Fruit fly (Drosophila melanogaster) whole organism, embryonic: ENCODE measurements around the gene CG42784.
A peak's percentile ranks its signal among the peaks of the same experiment; 100 is the strongest.

Experiments used
- B-H1 ChIP-seq: fragments of 200-800 bp; sonication (Bioruptor generic); IDR thresholded peaks from 3 replicates; pipeline ENCODE4 v1.3.6; 2022; ENCODE audit warnings: missing biosample characterization, missing genetic modification characterization
- CG10321 ChIP-seq: fragments of 200-800 bp; sonication (Bioruptor generic); IDR thresholded peaks from 2 replicates; pipeline ENCODE4 v1.3.6; 2022; ENCODE audit warnings: missing biosample characterization, missing genetic modification characterization
- CG10959 ChIP-seq: fragments of 200-800 bp; sonication (Bioruptor generic); IDR thresholded peaks from 2 replicates; pipeline ENCODE4 v1.3.6; 2022; ENCODE audit warnings: missing biosample characterization, missing genetic modification characterization
- CG10979 ChIP-seq: fragments of 200-800 bp; sonication (Bioruptor generic); optimal IDR thresholded peaks from 2 replicates; lab custom pipeline; 2018; ENCODE audit warnings: missing biosample characterization, mild to moderate bottlenecking, missing genetic modification characterization, moderate library complexity
- CG12942 ChIP-seq: fragments of 200-800 bp; sonication (Bioruptor generic); optimal IDR thresholded peaks from 3 replicates; lab custom pipeline; 2016; ENCODE audit warnings: missing biosample characterization, missing genetic modification characterization
- CG14965 ChIP-seq: fragments of 200-800 bp; sonication (Bioruptor generic); optimal IDR thresholded peaks from 2 replicates; lab custom pipeline; 2016; ENCODE audit warnings: missing biosample characterization, missing genetic modification characterization, borderline replicate concordance
- CG15269 ChIP-seq: fragments of 200-800 bp; sonication (Bioruptor generic); optimal IDR thresholded peaks from 2 replicates; lab custom pipeline; 2018; ENCODE audit warnings: missing biosample characterization, mild to moderate bottlenecking, missing genetic modification characterization, moderate library complexity
- CG17328 ChIP-seq: fragments of 200-800 bp; sonication (Bioruptor generic); IDR thresholded peaks from 2 replicates; pipeline ENCODE4 v1.3.6; 2022; ENCODE audit warnings: missing biosample characterization, missing genetic modification characterization
- CG17359 ChIP-seq: fragments of 200-800 bp; sonication (Bioruptor generic); optimal IDR thresholded peaks from 3 replicates; lab custom pipeline; 2018; ENCODE audit warnings: missing biosample characterization, mild to moderate bottlenecking, missing genetic modification characterization, moderate library complexity
- CG1792 ChIP-seq: fragments of 200-800 bp; sonication (Bioruptor generic); optimal IDR thresholded peaks from 2 replicates; lab custom pipeline; 2016; ENCODE audit warnings: missing biosample characterization, missing genetic modification characterization
- CG2199 ChIP-seq: fragments of 200-800 bp; sonication (Bioruptor generic); IDR thresholded peaks from 3 replicates; pipeline ENCODE4 v1.3.6; 2022; ENCODE audit warnings: missing biosample characterization, missing genetic modification characterization
- CG30403 ChIP-seq: fragments of 200-800 bp; sonication (Bioruptor generic); optimal IDR thresholded peaks from 3 replicates; lab custom pipeline; 2016; ENCODE audit warnings: missing biosample characterization, missing genetic modification characterization
- CG32772 ChIP-seq: fragments of 200-800 bp; sonication (Bioruptor generic); IDR thresholded peaks from 2 replicates; pipeline ENCODE4 v1.3.6; 2022; ENCODE audit warnings: missing biosample characterization, missing genetic modification characterization
- CG34422 ChIP-seq: fragments of 200-800 bp; sonication (Bioruptor generic); IDR thresholded peaks from 3 replicates; pipeline ENCODE4 v1.3.6; 2022; ENCODE audit warnings: missing biosample characterization, missing genetic modification characterization
- CG4328 ChIP-seq: fragments of 200-800 bp; sonication (Bioruptor generic); optimal IDR thresholded peaks from 3 replicates; lab custom pipeline; 2017; ENCODE audit warnings: missing biosample characterization, missing genetic modification reagents, missing genetic modification characterization
- CG6654 ChIP-seq: fragments of 200-800 bp; sonication (Bioruptor generic); optimal IDR thresholded peaks from 2 replicates; lab custom pipeline; 2017; ENCODE audit warnings: missing biosample characterization, mild to moderate bottlenecking, missing genetic modification characterization
- CG6683 ChIP-seq: fragments of 200-800 bp; sonication (Bioruptor generic); optimal IDR thresholded peaks from 2 replicates; lab custom pipeline; 2017; ENCODE audit warnings: missing biosample characterization, mild to moderate bottlenecking, missing genetic modification characterization, missing genetic modification reagents
- CG7745 ChIP-seq: fragments of 200-800 bp; sonication (Bioruptor generic); optimal IDR thresholded peaks from 2 replicates; lab custom pipeline; 2018; ENCODE audit warnings: missing biosample characterization, mild to moderate bottlenecking, missing genetic modification characterization, moderate library complexity
- CG8281 ChIP-seq: fragments of 200-800 bp; sonication (Bioruptor generic); optimal IDR thresholded peaks from 2 replicates; lab custom pipeline; 2018; ENCODE audit warnings: missing biosample characterization, mild to moderate bottlenecking, missing genetic modification characterization, moderate library complexity
- CG8388 ChIP-seq: fragments of 200-800 bp; sonication (Bioruptor generic); optimal IDR thresholded peaks from 2 replicates; lab custom pipeline; 2019; ENCODE audit warnings: missing biosample characterization, mild to moderate bottlenecking, missing genetic modification characterization, moderate library complexity
- E2f1 ChIP-seq: fragments of 200-800 bp; sonication (Bioruptor generic); IDR thresholded peaks from 2 replicates; pipeline ENCODE4 v1.3.6; 2022; ENCODE audit warnings: missing biosample characterization, missing genetic modification characterization
- ERR ChIP-seq: fragments of 200-800 bp; sonication (Bioruptor generic); optimal IDR thresholded peaks from 2 replicates; lab custom pipeline; 2016; ENCODE audit warnings: missing biosample characterization, missing genetic modification characterization
- H15 ChIP-seq: fragments of 200-800 bp; sonication (Bioruptor generic); IDR thresholded peaks from 3 replicates; pipeline ENCODE4 v1.3.6; 2022; ENCODE audit warnings: missing biosample characterization, missing genetic modification characterization
- Hmr ChIP-seq: fragments of 200-800 bp; sonication (Bioruptor generic); optimal IDR thresholded peaks from 3 replicates; lab custom pipeline; 2017; ENCODE audit warnings: mild to moderate bottlenecking, missing biosample characterization, missing genetic modification reagents, missing genetic modification characterization
- Jarid2 ChIP-seq: fragments of 200-800 bp; sonication (Bioruptor generic); optimal IDR thresholded peaks from 3 replicates; lab custom pipeline; 2017; ENCODE audit warnings: mild to moderate bottlenecking, missing biosample characterization, missing genetic modification reagents, missing genetic modification characterization
- Lpt ChIP-seq: fragments of >200 bp; optimal IDR thresholded peaks from 2 replicates; lab custom pipeline; 2018; ENCODE audit warnings: missing biosample characterization, missing genetic modification characterization
- Med ChIP-seq: fragments of 200-800 bp; sonication (Bioruptor generic); peaks from one replicate; lab custom pipeline; 2016; ENCODE audit warnings: missing biosample characterization, missing genetic modification characterization, mild to moderate bottlenecking, inconsistent platforms, moderate library complexity
- Pdp1 ChIP-seq, 2 experiments: fragments of 200-800 bp; sonication (Bioruptor generic); optimal IDR thresholded peaks; 3 replicates each; lab custom pipeline; 2016; ENCODE audit warnings: missing biosample characterization in 2 of 2, missing genetic modification characterization in 2 of 2, mild to moderate bottlenecking in 1 of 2, moderate library complexity in 1 of 2
- Ssrp ChIP-seq: fragments of 200-800 bp; sonication (Bioruptor generic); optimal IDR thresholded peaks from 2 replicates; lab custom pipeline; 2018; ENCODE audit warnings: missing biosample characterization, mild to moderate bottlenecking, missing genetic modification characterization, moderate library complexity
- Trl ChIP-seq, 3 experiments: fragments of >200 bp in 2 of 3; fragments of 200-800 bp in 1 of 3; sonication (Bioruptor generic) in 1 of 3; optimal IDR thresholded peaks; 2 replicates in 1 of 3; 3 replicates in 2 of 3; lab custom pipeline; 2016 to 2017; ENCODE audit warnings: missing biosample characterization in 1 of 3, missing genetic modification characterization in 1 of 3
- Vsx1 ChIP-seq: fragments of 200-800 bp; sonication (Bioruptor generic); optimal IDR thresholded peaks from 2 replicates; lab custom pipeline; 2017; ENCODE audit warnings: missing biosample characterization, mild to moderate bottlenecking, missing genetic modification characterization, missing genetic modification reagents
- aop ChIP-seq: fragments of 200-800 bp; sonication (Bioruptor generic); IDR thresholded peaks from 2 replicates; pipeline ENCODE4 v1.3.6; 2022; ENCODE audit warnings: missing biosample characterization, missing genetic modification characterization
- btn ChIP-seq: fragments of 200-800 bp; sonication (Bioruptor generic); optimal IDR thresholded peaks from 2 replicates; lab custom pipeline; 2016; ENCODE audit warnings: missing biosample characterization, missing genetic modification characterization
- chm ChIP-seq: fragments of 200-800 bp; sonication (Bioruptor generic); IDR thresholded peaks from 2 replicates; pipeline ENCODE4 v1.3.6; 2022; ENCODE audit warnings: missing biosample characterization, missing genetic modification characterization
- da ChIP-seq: fragments of 200-800 bp; sonication (Bioruptor generic); optimal IDR thresholded peaks from 2 replicates; lab custom pipeline; 2016; ENCODE audit warnings: missing biosample characterization, missing genetic modification characterization
- disco-r ChIP-seq: fragments of 200-800 bp; sonication (Bioruptor generic); optimal IDR thresholded peaks from 2 replicates; lab custom pipeline; 2016; ENCODE audit warnings: missing biosample characterization, missing genetic modification characterization
- en ChIP-seq: fragments of 200-800 bp; sonication (Bioruptor generic); optimal IDR thresholded peaks from 2 replicates; lab custom pipeline; 2016; ENCODE audit warnings: missing biosample characterization, missing genetic modification characterization
- esg ChIP-seq: fragments of 200-800 bp; sonication (Bioruptor generic); conservative IDR thresholded peaks from 2 replicates; pipeline ENCODE4 v1.3.6; 2022; ENCODE audit warnings: missing biosample characterization, missing genetic modification characterization
- eve ChIP-seq, 2 experiments: fragments of >200 bp; optimal IDR thresholded peaks; 2 replicates each; lab custom pipeline; 2017; ENCODE audit warnings: missing biosample characterization in 2 of 2, missing genetic modification characterization in 2 of 2
- h ChIP-seq: fragments of >200 bp; optimal IDR thresholded peaks from 2 replicates; lab custom pipeline; 2017
- hb ChIP-seq: fragments of 200-800 bp; sonication (Bioruptor generic); IDR thresholded peaks from 3 replicates; pipeline ENCODE4 v1.3.6; 2022; ENCODE audit warnings: missing biosample characterization, missing genetic modification characterization; ENCODE audit not compliant: partially characterized antibody
- lov ChIP-seq, 2 experiments: fragments of 200-800 bp in 1 of 2; fragments of >200 bp in 1 of 2; sonication (Bioruptor generic) in 1 of 2; IDR thresholded peaks in 1 of 2; optimal IDR thresholded peaks in 1 of 2; 2 replicates in 1 of 2; 3 replicates in 1 of 2; pipeline versions ENCODE4 v1.3.6 to Lab custom; 2017 to 2022; ENCODE audit warnings: missing biosample characterization in 1 of 2, missing genetic modification characterization in 1 of 2
- mirr ChIP-seq: fragments of 200-800 bp; sonication (Bioruptor generic); optimal IDR thresholded peaks from 3 replicates; lab custom pipeline; 2018; ENCODE audit warnings: missing biosample characterization, mild to moderate bottlenecking, missing genetic modification characterization
- pb ChIP-seq: fragments of 200-800 bp; sonication (Bioruptor generic); optimal IDR thresholded peaks from 3 replicates; lab custom pipeline; 2016; ENCODE audit warnings: missing biosample characterization, missing genetic modification characterization
- peb ChIP-seq: fragments of 200-800 bp; sonication (Bioruptor generic); IDR thresholded peaks from 2 replicates; pipeline ENCODE4 v1.3.6; 2022; ENCODE audit warnings: missing biosample characterization, missing genetic modification characterization
- pum ChIP-seq: fragments of 200-800 bp; sonication (Bioruptor generic); optimal IDR thresholded peaks from 2 replicates; lab custom pipeline; 2016; ENCODE audit warnings: missing biosample characterization, missing genetic modification characterization
- sob ChIP-seq: fragments of 200-800 bp; sonication (Bioruptor generic); IDR thresholded peaks from 2 replicates; pipeline ENCODE4 v1.3.6; 2022; ENCODE audit warnings: missing biosample characterization, missing genetic modification characterization
- tio ChIP-seq: fragments of 200-800 bp; sonication (Bioruptor generic); optimal IDR thresholded peaks from 2 replicates; lab custom pipeline; 2017; ENCODE audit warnings: missing biosample characterization, missing genetic modification characterization, inconsistent platforms
- trem ChIP-seq: fragments of 200-800 bp; optimal IDR thresholded peaks from 3 replicates; lab custom pipeline; 2019; ENCODE audit warnings: missing biosample characterization, mild to moderate bottlenecking, missing genetic modification characterization, moderate library complexity
- unc-4 ChIP-seq: fragments of 200-800 bp; sonication (Bioruptor generic); IDR thresholded peaks from 2 replicates; pipeline ENCODE4 v1.3.6; 2022; ENCODE audit warnings: missing biosample characterization, missing genetic modification characterization; ENCODE audit not compliant: partially characterized antibody

CG42784 gene

DNA sequence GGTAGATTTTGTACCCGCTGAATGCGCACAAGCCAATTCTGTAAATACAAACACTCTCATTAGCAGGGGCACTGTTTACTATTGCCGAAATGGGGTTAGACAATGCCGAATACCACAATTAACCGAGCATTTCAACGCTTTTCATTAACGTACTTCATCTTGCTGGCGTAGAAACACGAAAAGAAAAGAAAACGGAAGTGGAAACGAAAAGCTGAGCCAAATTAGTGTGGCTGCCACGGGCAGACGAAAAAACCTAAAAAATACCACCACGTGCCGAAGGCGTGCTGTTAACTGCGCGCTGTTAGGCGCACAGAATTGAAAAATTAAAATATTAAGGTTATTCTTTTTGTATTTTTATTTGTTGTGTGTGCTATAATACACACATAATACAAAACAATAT is 20.3 kb upstream of the CG42784 start, which contains the start of gene RpL24 (continued):
- TF ChIP-seq hb (GFP tag; lab: Robert Waterston, UW) (no peak), CG8281 (tag; lab: Kevin White, UChicago) (peak; percentile 66), sob (GFP tag; lab: Robert Waterston, UW) (peak; percentile 92), peb (GFP tag; lab: Robert Waterston, UW) (no peak), h (lab: Kevin White, UChicago) (no peak), CG34422 (GFP tag; lab: Robert Waterston, UW) (peak; percentile 90; the same call in 2 of the 3 replicates), tio (GFP tag; lab: Kevin White, UChicago) (no peak), Trl (optimal IDR thresholded peaks at IDR 0.05; lab: Kevin White, UChicago) (no peak), Trl (GFP tag; optimal IDR thresholded peaks at IDR 0.05; lab: Kevin White, UChicago) (peak; percentile 96), CG6654 (GFP tag; lab: Kevin White, UChicago) (peak; percentile 69), CG12942 (GFP tag; lab: Kevin White, UChicago) (peak; percentile 77), btn (GFP tag; lab: Kevin White, UChicago) (peak; percentile 89), E2f1 (GFP tag; lab: Robert Waterston, UW) (peak; percentile 74), CG15269 (tag; lab: Kevin White, UChicago) (peak; percentile 82), CG30403 (GFP tag; lab: Kevin White, UChicago) (peak; percentile 81), aop (GFP tag; lab: Robert Waterston, UW) (peak; percentile 86), CG14965 (peak; percentile 48), CG6683 (peak; percentile 90), Lpt (no peak), trem (peak; percentile 80), esg (GFP tag; lab: Robert Waterston, UW) (no peak), da (GFP tag; lab: Kevin White, UChicago) (peak; percentile 80), CG10959 (GFP tag; lab: Robert Waterston, UW) (peak; percentile 73), Med (GFP tag; lab: Kevin White, UChicago) (peak; percentile 99), CG17359 (tag; lab: Kevin White, UChicago) (peak; percentile 92), CG17328 (GFP tag; lab: Robert Waterston, UW) (peak; percentile 96), CG10979 (tag; lab: Kevin White, UChicago) (peak; percentile 75), CG7745 (tag; lab: Kevin White, UChicago) (peak; percentile 40), Jarid2 (peak; percentile 80), pum (GFP tag; lab: Kevin White, UChicago) (peak; percentile 59), CG4328 (GFP tag; lab: Kevin White, UChicago) (peak; percentile 95), unc-4 (GFP tag; lab: Robert Waterston, UW) (no peak), chm (GFP tag; lab: Robert Waterston, UW) (peak; percentile 97), pb (GFP tag; lab: Kevin White, UChicago) (peak; percentile 90), mirr (GFP tag; lab: Kevin White, UChicago) (peak; percentile 97), en (peak; percentile 94), B-H1 (GFP tag; lab: Robert Waterston, UW) (peak; percentile 53; the same call in 1 of the 3 replicates), lov (optimal IDR thresholded peaks at IDR 0.05; lab: Kevin White, UChicago) (no peak), lov (GFP tag; IDR thresholded peaks at IDR 0.05; lab: Robert Waterston, UW) (peak; percentile 98), Vsx1 (GFP tag; lab: Kevin White, UChicago) (peak; percentile 94), H15 (GFP tag; lab: Robert Waterston, UW) (peak; percentile 87), CG2199 (GFP tag; lab: Robert Waterston, UW) (no peak), disco-r (peak; percentile 89), eve (GFP tag; optimal IDR thresholded peaks at IDR 0.05; lab: Kevin White, UChicago) (no peak), Hmr (GFP tag; lab: Kevin White, UChicago) (peak; percentile 97), CG1792 (GFP tag; lab: Kevin White, UChicago) (peak; percentile 80), CG8388 (GFP tag; lab: Kevin White, UChicago) (peak; percentile 87), CG32772 (GFP tag; lab: Robert Waterston, UW) (peak; percentile 67), Pdp1 (GFP tag; optimal IDR thresholded peaks at IDR 0.05; lab: Kevin White, UChicago) (peak; percentile 80 to 87), Ssrp (tag; lab: Kevin White, UChicago) (peak; percentile 27), CG10321 (GFP tag; lab: Robert Waterston, UW) (peak; percentile 70), ERR (GFP tag; lab: Kevin White, UChicago) (peak; percentile 71)
